Worm (Caenorhabditis elegans): ENCODE measurements around the gene ttc-36.
A peak's percentile ranks its signal among the peaks of the same experiment; 100 is the strongest.

Gene ttc-36

ce11 chrII:10033163-10033871, 3.3 kb downstream of the ttc-36 start, which contains the start of gene mtcu-2:
Gene mtcu-2, minus strand, starts transcription at chrII:10033213.
- TF ChIP-seq pax-3 (tag; optimal IDR thresholded peaks at IDR 0.05) (peak; percentile 81), ztf-11 (tag; optimal IDR thresholded peaks at IDR 0.05) (peak in 1 of 2 experiments; percentile 83), lsy-2 (tag; optimal IDR thresholded peaks at IDR 0.05) (peak; percentile 74 to 88), mab-9 (GFP tag; IDR thresholded peaks at IDR 0.05) (peak; percentile 97), F16B12.6 (tag; optimal IDR thresholded peaks at IDR 0.05) (peak; percentile 52), dsc-1 (tag; optimal IDR thresholded peaks at IDR 0.05) (peak; percentile 80), lin-15B (tag; optimal IDR thresholded peaks at IDR 0.05) (peak; percentile 85), ceh-90 (tag; optimal IDR thresholded peaks at IDR 0.05) (peak; percentile 27), unc-86 (tag; optimal IDR thresholded peaks at IDR 0.05) (peak; percentile 85), lin-35 (GFP tag; optimal IDR thresholded peaks at IDR 0.05) (peak; percentile 74 to 84), unc-98 (GFP tag; IDR thresholded peaks at IDR 0.05) (peak; percentile 90), lin-39 (tag; optimal IDR thresholded peaks at IDR 0.05) (peak; percentile 39), C04F5.9 (tag; optimal IDR thresholded peaks at IDR 0.05) (peak; percentile 61), lin-14 (GFP tag; optimal IDR thresholded peaks at IDR 0.05) (peak; percentile 89), egl-27 (tag; optimal IDR thresholded peaks at IDR 0.05) (peak in 1 of 2 experiments; percentile 2), lir-3 (tag; optimal IDR thresholded peaks at IDR 0.05; ENCODE audit: poor library complexity) (peak; percentile 79), ceh-82 (tag; optimal IDR thresholded peaks at IDR 0.05) (peak; percentile 82 to 88 (median 83)), sox-4 (tag; optimal IDR thresholded peaks at IDR 0.05) (peak; percentile 71), nhr-90 (tag; optimal IDR thresholded peaks at IDR 0.05; ENCODE audit: poor library complexity) (peak; percentile 84), fkh-4 (tag; optimal IDR thresholded peaks at IDR 0.05; ENCODE audit: borderline replicate concordance) (peak; percentile 12), nhr-85 (tag) (peak; percentile 96), ceh-88 (GFP tag; IDR thresholded peaks at IDR 0.05) (peak; percentile 98), isw-1 (GFP tag; IDR thresholded peaks at IDR 0.05) (peak; percentile 99), mdl-1 (tag; optimal IDR thresholded peaks at IDR 0.05) (peak in 1 of 2 experiments; percentile 45), efl-1 (optimal IDR thresholded peaks at IDR 0.05) (peak; percentile 80 to 81), efl-1 (GFP tag; optimal IDR thresholded peaks at IDR 0.05 in 1 of 2) (peak; percentile 71 to 97), ceh-8 (GFP tag; optimal IDR thresholded peaks at IDR 0.05) (peak; percentile 10), mep-1 (tag; optimal IDR thresholded peaks at IDR 0.05) (peak; percentile 76), elt-3 (tag; optimal IDR thresholded peaks at IDR 0.05) (peak in 3 of 6 experiments; percentile 27 to 76 (median 30)), swsn-7 (tag; optimal IDR thresholded peaks at IDR 0.05) (peak; percentile 87), fkh-8 (tag; optimal IDR thresholded peaks at IDR 0.05) (peak; percentile 79), nhr-71 (tag; optimal IDR thresholded peaks at IDR 0.05) (peak; percentile 91), zip-4 (GFP tag; optimal IDR thresholded peaks at IDR 0.05) (peak; percentile 43), nhr-11 (tag; optimal IDR thresholded peaks at IDR 0.05) (peak; percentile 64), vab-15 (tag; optimal IDR thresholded peaks at IDR 0.05) (peak; percentile 57), skn-1 (tag; optimal IDR thresholded peaks at IDR 0.05) (peak; percentile 38), snu-23 (GFP tag; optimal IDR thresholded peaks at IDR 0.05) (peak; percentile 79), irx-1 (tag; optimal IDR thresholded peaks at IDR 0.05) (peak; percentile 62), fos-1 (tag; optimal IDR thresholded peaks at IDR 0.05) (peak; percentile 6), jun-1 (tag; optimal IDR thresholded peaks at IDR 0.05) (peak; percentile 79), grh-1 (GFP tag; IDR thresholded peaks at IDR 0.05) (peak; percentile 98), dpl-1 (GFP tag; optimal IDR thresholded peaks at IDR 0.05) (peak; percentile 51 to 72 (median 65)), rnt-1 (tag; optimal IDR thresholded peaks at IDR 0.05) (peak; percentile 91), xbp-1 (tag; optimal IDR thresholded peaks at IDR 0.05) (peak; percentile 84), egl-13 (tag; optimal IDR thresholded peaks at IDR 0.05) (peak; percentile 64), nhr-77 (tag; optimal IDR thresholded peaks at IDR 0.05) (peak; percentile 60), ztf-4 (tag; optimal IDR thresholded peaks at IDR 0.05) (peak; percentile 5), unc-130 (tag; optimal IDR thresholded peaks at IDR 0.05) (peak; percentile 53), snpc-4 (tag; optimal IDR thresholded peaks at IDR 0.05) (peak; percentile 47), tbx-2 (tag; optimal IDR thresholded peaks at IDR 0.05) (peak; percentile 85), nhr-20 (tag; optimal IDR thresholded peaks at IDR 0.05) (peak; percentile 84)
